Worm (Caenorhabditis elegans) whole organism, mixed stage, embryonic: ENCODE results near the gene F07F6.4.
A peak's percentile ranks its signal among the peaks of the same experiment; 100 is the strongest.

Experiments used
- ceh-39 ChIP-seq: fragments of 150-350 bp; optimal IDR thresholded peaks from 2 replicates; lab custom pipeline; 2014; ENCODE audit warnings: missing biosample characterization, missing genetic modification characterization
- ces-1 ChIP-seq: fragments of 150-350 bp; optimal IDR thresholded peaks from 2 replicates; lab custom pipeline; 2014; ENCODE audit warnings: missing biosample characterization, missing genetic modification reagents, missing genetic modification characterization
- lin-13 ChIP-seq: fragments of 150-350 bp; optimal IDR thresholded peaks from 2 replicates; lab custom pipeline; 2014; ENCODE audit warnings: missing biosample characterization, missing genetic modification characterization
- lsy-2 ChIP-seq: fragments of 150-350 bp; optimal IDR thresholded peaks from 2 replicates; lab custom pipeline; 2014; ENCODE audit warnings: missing biosample characterization, missing genetic modification characterization
- nhr-12 ChIP-seq: fragments of 150-350 bp; optimal IDR thresholded peaks from 2 replicates; lab custom pipeline; 2014; ENCODE audit warnings: missing biosample characterization, missing genetic modification characterization
- nhr-237 ChIP-seq: fragments of 150-350 bp; optimal IDR thresholded peaks from 2 replicates; lab custom pipeline; 2014; ENCODE audit warnings: missing biosample characterization, missing genetic modification characterization
- nhr-28 ChIP-seq: fragments of 150-350 bp; optimal IDR thresholded peaks from 2 replicates; lab custom pipeline; 2014; ENCODE audit warnings: missing biosample characterization, missing genetic modification characterization
- snpc-4 ChIP-seq: fragments of 150-350 bp; optimal IDR thresholded peaks from 2 replicates; lab custom pipeline; 2014; ENCODE audit warnings: missing biosample characterization, missing genetic modification characterization
- unc-39 ChIP-seq: fragments of 150-350 bp; optimal IDR thresholded peaks from 2 replicates; lab custom pipeline; 2014; ENCODE audit warnings: missing biosample characterization, missing genetic modification characterization
- unc-62 ChIP-seq: fragments of 150-350 bp; optimal IDR thresholded peaks from 2 replicates; lab custom pipeline; 2014; ENCODE audit warnings: missing biosample characterization, missing genetic modification reagents, missing genetic modification characterization

DNA sequence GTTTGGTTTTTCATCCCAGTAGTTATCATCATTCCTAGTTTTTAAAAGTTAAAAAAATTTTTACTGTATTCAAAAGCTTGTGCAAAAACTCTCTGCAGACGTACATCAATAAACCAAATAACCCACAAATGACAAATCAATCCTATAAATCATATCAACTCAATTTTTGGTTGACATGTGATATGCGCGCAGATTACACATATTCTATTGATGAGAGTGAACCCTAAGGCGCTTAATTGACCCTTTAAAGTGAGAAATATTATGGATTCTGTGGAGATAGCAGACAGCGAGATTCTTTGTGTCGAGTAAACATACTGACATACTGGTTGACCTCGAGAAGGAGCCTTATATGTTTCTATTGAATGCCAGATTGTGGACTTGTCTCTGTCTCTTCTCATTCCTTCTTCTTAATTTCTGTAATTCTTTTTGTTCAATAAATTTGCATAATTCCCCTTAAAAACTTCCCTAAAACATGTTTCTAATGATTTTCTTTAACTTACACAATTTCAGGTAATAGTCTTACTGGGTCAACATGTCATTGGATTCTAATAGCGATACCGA, 13.1 kb downstream of the F07F6.4 start, which contains the start of gene EEED8.2:
- TF ChIP-seq unc-62 (GFP tag; lab: Kevin White, UChicago) = peak; percentile 92
- no peak for TF ChIP-seq unc-39 (tag; lab: Kevin White, UChicago)
- TF ChIP-seq ceh-39 = no peak
- no peak for TF ChIP-seq lin-13 (tag; lab: Kevin White, UChicago)
- TF ChIP-seq nhr-12 (tag; lab: Kevin White, UChicago) = no peak
- no peak for TF ChIP-seq nhr-28 (tag; lab: Kevin White, UChicago)
- no peak for TF ChIP-seq nhr-237
- no peak for TF ChIP-seq lsy-2 (tag; lab: Kevin White, UChicago)
- no peak for TF ChIP-seq snpc-4 (tag; lab: Kevin White, UChicago)
- TF ChIP-seq ces-1 = no peak
